ENCODE assay signal across 4 fruit fly cellular contexts in the genomic region with DNA sequence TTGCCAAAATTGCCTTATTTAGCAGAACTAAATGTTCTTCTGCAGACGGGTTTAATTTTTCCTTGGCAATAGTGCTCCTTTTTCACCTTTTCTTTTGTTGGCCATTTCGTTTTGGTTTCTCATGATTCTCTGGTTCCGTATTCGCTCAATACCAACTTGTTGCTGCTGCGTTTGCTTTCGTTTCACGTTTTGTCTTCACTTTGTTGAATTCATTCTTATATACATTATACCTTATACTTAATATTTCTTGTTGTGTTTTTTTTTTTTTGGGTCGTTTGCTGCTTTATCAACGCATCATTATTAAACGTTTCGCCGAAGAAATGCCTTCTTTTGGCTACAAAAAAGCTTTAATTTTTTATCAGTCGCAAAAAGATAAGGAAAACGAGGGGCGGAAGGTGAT.
A peak's percentile ranks its signal among the peaks of the same experiment; 100 is the strongest.
TF ChIP-seq lines count a peak whose summit lies in the region.

No protein-coding gene starts in this region.

- no peak for TF ChIP-seq CTCF in whole organism, embryonic (GFP tag; optimal IDR thresholded peaks at IDR 0.05; lab: Kevin White, UChicago)

TF ChIP-seq in whole organism, adult, 20 proteins besides CTCF, POLR2A, EP300 and RAD21:
- TF ChIP-seq kay (GFP tag; lab: Kevin White, UChicago; ENCODE audit: borderline replicate concordance) (peak; percentile 57), Clk (GFP tag; optimal IDR thresholded peaks at IDR 0.05; lab: Kevin White, UChicago) (no peak), tj (GFP tag; optimal IDR thresholded peaks at IDR 0.05; lab: Kevin White, UChicago) (peak; percentile 40), CG33017 (tag; optimal IDR thresholded peaks at IDR 0.05; lab: Kevin White, UChicago) (no peak), CG11617 (GFP tag; optimal IDR thresholded peaks at IDR 0.05; lab: Kevin White, UChicago) (no peak), CG14711 (tag; optimal IDR thresholded peaks at IDR 0.05; lab: Kevin White, UChicago) (no peak)

TF ChIP-seq in whole organism, embryonic, 481 proteins besides CTCF, POLR2A, EP300 and RAD21:
- TF ChIP-seq Dp (GFP tag; optimal IDR thresholded peaks at IDR 0.05; lab: Kevin White, UChicago): no peak
- peak; percentile 14 for TF ChIP-seq lbe (GFP tag; optimal IDR thresholded peaks at IDR 0.05; lab: Kevin White, UChicago)
TF ChIP-seq in whole organism, embryonic: peak in this region for 1.

TF ChIP-seq in whole organism, prepupa, 60 proteins besides CTCF, POLR2A, EP300 and RAD21:
- TF ChIP-seq Eip93F (GFP tag; optimal IDR thresholded peaks at IDR 0.05; lab: Kevin White, UChicago): peak; percentile 49
- TF ChIP-seq vri (GFP tag; optimal IDR thresholded peaks at IDR 0.05; lab: Kevin White, UChicago): peak; percentile 40
- no peak for TF ChIP-seq dac (GFP tag; optimal IDR thresholded peaks at IDR 0.05; lab: Kevin White, UChicago)
- no peak for TF ChIP-seq salr (GFP tag; optimal IDR thresholded peaks at IDR 0.05; lab: Kevin White, UChicago)
- TF ChIP-seq svp (GFP tag; lab: Kevin White, UChicago): peak; percentile 55
- no peak for TF ChIP-seq Eip78C (GFP tag; lab: Kevin White, UChicago)
- no peak for TF ChIP-seq fkh (GFP tag; optimal IDR thresholded peaks at IDR 0.05; lab: Kevin White, UChicago)

TF ChIP-seq in whole organism, wandering third instar larva, 38 proteins besides CTCF, POLR2A, EP300 and RAD21:
- TF ChIP-seq Hnf4 (GFP tag; optimal IDR thresholded peaks at IDR 0.05; lab: Kevin White, UChicago) (no peak), foxo (GFP tag; optimal IDR thresholded peaks at IDR 0.05; lab: Kevin White, UChicago) (no peak), sage (GFP tag; optimal IDR thresholded peaks at IDR 0.05; lab: Kevin White, UChicago) (peak; percentile 14), pan (optimal IDR thresholded peaks at IDR 0.05; lab: Kevin White, UChicago) (no peak), CG9705 (GFP tag; optimal IDR thresholded peaks at IDR 0.05; lab: Kevin White, UChicago) (no peak), h (GFP tag; optimal IDR thresholded peaks at IDR 0.05; lab: Kevin White, UChicago) (no peak), jim (GFP tag; optimal IDR thresholded peaks at IDR 0.05; lab: Kevin White, UChicago) (no peak), psq (GFP tag; optimal IDR thresholded peaks at IDR 0.05; lab: Kevin White, UChicago) (peak; percentile 76), Rel (GFP tag; optimal IDR thresholded peaks at IDR 0.05; lab: Kevin White, UChicago) (no peak), Rel (tag; optimal IDR thresholded peaks at IDR 0.05; lab: Kevin White, UChicago) (peak; percentile 75), Abd-B (GFP tag; optimal IDR thresholded peaks at IDR 0.05; lab: Kevin White, UChicago) (no peak), CrebA (GFP tag; optimal IDR thresholded peaks at IDR 0.05; lab: Kevin White, UChicago; ENCODE audit: borderline replicate concordance) (peak; percentile 44)
